Fruit fly (Drosophila melanogaster) whole organism, embryonic: ENCODE measurements around the gene Indy-2.

ENCODE experiments used
- Atf3 ChIP-seq: fragments of 200-800 bp; sonication (Bioruptor generic); optimal IDR thresholded peaks from 3 replicates; lab custom pipeline; 2016; ENCODE audit warnings: missing biosample characterization, missing genetic modification characterization
- B-H2 ChIP-seq: fragments of 200-800 bp; sonication (Bioruptor generic); optimal IDR thresholded peaks from 2 replicates; lab custom pipeline; 2018; ENCODE audit warnings: missing biosample characterization, mild to moderate bottlenecking, missing genetic modification characterization
- CG11093 ChIP-seq: fragments of 200-800 bp; sonication (Bioruptor generic); IDR thresholded peaks from 3 replicates; pipeline ENCODE4 v1.3.6; 2022; ENCODE audit warnings: missing biosample characterization, missing genetic modification characterization
- CG12299 ChIP-seq: fragments of 200-800 bp; sonication (Bioruptor generic); optimal IDR thresholded peaks from 2 replicates; lab custom pipeline; 2018; ENCODE audit warnings: missing biosample characterization, mild to moderate bottlenecking, missing genetic modification characterization
- CG12659 ChIP-seq: fragments of 200-800 bp; sonication (Bioruptor generic); optimal IDR thresholded peaks from 3 replicates; lab custom pipeline; 2017; ENCODE audit warnings: mild to moderate bottlenecking, missing biosample characterization, missing genetic modification reagents, missing genetic modification characterization
- CG13894 ChIP-seq: fragments of 200-800 bp; sonication (Bioruptor generic); optimal IDR thresholded peaks from 3 replicates; lab custom pipeline; 2018; ENCODE audit warnings: missing biosample characterization, mild to moderate bottlenecking, missing genetic modification characterization, moderate library complexity
- CG15479 ChIP-seq: fragments of 200-800 bp; sonication (Bioruptor generic); optimal IDR thresholded peaks from 3 replicates; lab custom pipeline; 2019; ENCODE audit warnings: missing biosample characterization, mild to moderate bottlenecking, missing genetic modification characterization, moderate library complexity
- CG15696 ChIP-seq: fragments of 200-800 bp; sonication (Bioruptor generic); optimal IDR thresholded peaks from 2 replicates; lab custom pipeline; 2019; ENCODE audit warnings: missing biosample characterization, mild to moderate bottlenecking, missing genetic modification characterization, moderate library complexity
- CG2678 ChIP-seq: fragments of 200-800 bp; sonication (Bioruptor generic); optimal IDR thresholded peaks from 3 replicates; lab custom pipeline; 2019; ENCODE audit warnings: missing biosample characterization, mild to moderate bottlenecking, missing genetic modification characterization, moderate library complexity
- CG31224 ChIP-seq: fragments of 200-800 bp; sonication (Bioruptor generic); IDR thresholded peaks from 2 replicates; pipeline ENCODE4 v1.3.6; 2022; ENCODE audit warnings: missing biosample characterization, missing genetic modification characterization
- CG3847 ChIP-seq: fragments of 200-800 bp; sonication (Bioruptor generic); IDR thresholded peaks from 2 replicates; pipeline ENCODE4 v1.3.6; 2022; ENCODE audit warnings: missing biosample characterization, missing genetic modification characterization
- CG7271 ChIP-seq: fragments of 200-800 bp; sonication (Bioruptor generic); optimal IDR thresholded peaks from 2 replicates; lab custom pipeline; 2018; ENCODE audit warnings: missing biosample characterization, mild to moderate bottlenecking, missing genetic modification characterization, moderate library complexity
- CG7928 ChIP-seq: fragments of 200-800 bp; sonication (Bioruptor generic); optimal IDR thresholded peaks from 2 replicates; lab custom pipeline; 2017; ENCODE audit warnings: missing biosample characterization, mild to moderate bottlenecking, missing genetic modification characterization
- CG8924 ChIP-seq: fragments of 200-800 bp; optimal IDR thresholded peaks from 3 replicates; lab custom pipeline; 2019; ENCODE audit warnings: missing biosample characterization, mild to moderate bottlenecking, missing genetic modification characterization, moderate library complexity
- CG8944 ChIP-seq: fragments of 200-800 bp; sonication (Bioruptor generic); optimal IDR thresholded peaks from 3 replicates; lab custom pipeline; 2016; ENCODE audit warnings: missing biosample characterization, missing genetic modification characterization
- CG9817 ChIP-seq: fragments of 200-800 bp; sonication (Bioruptor generic); optimal IDR thresholded peaks from 2 replicates; lab custom pipeline; 2018; ENCODE audit warnings: missing biosample characterization, mild to moderate bottlenecking, missing genetic modification characterization, moderate library complexity
- D ChIP-seq, 2 experiments: fragments of 200-800 bp in 1 of 2; fragments of >200 bp in 1 of 2; sonication (Bioruptor generic) in 1 of 2; optimal IDR thresholded peaks; 2 replicates in 1 of 2; 3 replicates in 1 of 2; lab custom pipeline; 2017; ENCODE audit warnings: mild to moderate bottlenecking in 1 of 2, missing biosample characterization in 1 of 2, missing genetic modification characterization in 1 of 2, missing genetic modification reagents in 1 of 2
- HLHmδ ChIP-seq: fragments of 200-800 bp; sonication (Bioruptor generic); optimal IDR thresholded peaks from 2 replicates; lab custom pipeline; 2018; ENCODE audit warnings: missing biosample characterization, mild to moderate bottlenecking, missing genetic modification characterization, moderate library complexity
- Kr ChIP-seq: fragments of 200-800 bp; sonication (Bioruptor generic); optimal IDR thresholded peaks from 2 replicates; lab custom pipeline; 2017; ENCODE audit warnings: missing biosample characterization, mild to moderate bottlenecking, missing genetic modification characterization
- Max ChIP-seq: fragments of 200-800 bp; sonication (Bioruptor generic); optimal IDR thresholded peaks from 2 replicates; lab custom pipeline; 2016; ENCODE audit warnings: missing biosample characterization, mild to moderate bottlenecking, missing genetic modification characterization
- Med ChIP-seq: fragments of 200-800 bp; sonication (Bioruptor generic); peaks from one replicate; lab custom pipeline; 2016; ENCODE audit warnings: missing biosample characterization, missing genetic modification characterization, mild to moderate bottlenecking, inconsistent platforms, moderate library complexity
- Mrtf ChIP-seq: fragments of 200-800 bp; sonication (Bioruptor generic); IDR thresholded peaks from 3 replicates; pipeline ENCODE4 v1.3.6; 2022; ENCODE audit warnings: missing biosample characterization, missing genetic modification characterization
- Vsx1 ChIP-seq: fragments of 200-800 bp; sonication (Bioruptor generic); optimal IDR thresholded peaks from 2 replicates; lab custom pipeline; 2017; ENCODE audit warnings: missing biosample characterization, mild to moderate bottlenecking, missing genetic modification characterization, missing genetic modification reagents
- ac ChIP-seq: fragments of 200-800 bp; sonication (Bioruptor generic); optimal IDR thresholded peaks from 3 replicates; lab custom pipeline; 2017; ENCODE audit warnings: missing biosample characterization, mild to moderate bottlenecking, missing genetic modification characterization
- corto ChIP-seq: fragments of 200-800 bp; sonication (Bioruptor generic); optimal IDR thresholded peaks from 2 replicates; lab custom pipeline; 2016; ENCODE audit warnings: missing biosample characterization, mild to moderate bottlenecking, missing genetic modification characterization, moderate library complexity
- cwo ChIP-seq: fragments of 200-800 bp; sonication (Bioruptor generic); optimal IDR thresholded peaks from 3 replicates; lab custom pipeline; 2017; ENCODE audit warnings: missing biosample characterization, missing genetic modification characterization, mild to moderate bottlenecking, moderate library complexity, missing genetic modification reagents
- fd102C ChIP-seq: fragments of 200-800 bp; sonication (Bioruptor generic); optimal IDR thresholded peaks from 2 replicates; lab custom pipeline; 2018; ENCODE audit warnings: missing biosample characterization, mild to moderate bottlenecking, missing genetic modification characterization, moderate library complexity
- gem ChIP-seq: fragments of 200-800 bp; sonication (Bioruptor generic); optimal IDR thresholded peaks from 2 replicates; lab custom pipeline; 2019; ENCODE audit warnings: missing biosample characterization, mild to moderate bottlenecking, missing genetic modification characterization, moderate library complexity
- gsb-n ChIP-seq: fragments of 200-800 bp; sonication (Bioruptor generic); optimal IDR thresholded peaks from 3 replicates; lab custom pipeline; 2018; ENCODE audit warnings: missing biosample characterization, mild to moderate bottlenecking, missing genetic modification characterization
- ham ChIP-seq: fragments of 200-800 bp; sonication (Bioruptor generic); IDR thresholded peaks from 2 replicates; pipeline ENCODE4 v1.3.6; 2022; ENCODE audit warnings: missing biosample characterization, missing genetic modification characterization
- kni ChIP-seq: fragments of 200-800 bp; sonication (Bioruptor generic); optimal IDR thresholded peaks from 3 replicates; lab custom pipeline; 2017; ENCODE audit warnings: mild to moderate bottlenecking, missing biosample characterization, missing genetic modification reagents, missing genetic modification characterization
- lab ChIP-seq: fragments of 200-800 bp; sonication (Bioruptor generic); optimal IDR thresholded peaks from 3 replicates; lab custom pipeline; 2017; ENCODE audit warnings: missing biosample characterization, missing genetic modification characterization, mild to moderate bottlenecking, moderate library complexity, missing genetic modification reagents
- lbe ChIP-seq: fragments of 200-800 bp; sonication (Bioruptor generic); optimal IDR thresholded peaks from 2 replicates; lab custom pipeline; 2016; ENCODE audit warnings: missing biosample characterization, mild to moderate bottlenecking, missing genetic modification characterization
- onecut ChIP-seq: fragments of 200-800 bp; sonication (Bioruptor generic); IDR thresholded peaks from 2 replicates; pipeline ENCODE4 v1.3.6; 2022; ENCODE audit warnings: missing biosample characterization, missing genetic modification characterization
- prd ChIP-seq, 3 experiments: fragments of >200 bp in 2 of 3; fragments of 200-800 bp in 1 of 3; sonication (Bioruptor generic) in 1 of 3; optimal IDR thresholded peaks in 2 of 3; IDR thresholded peaks in 1 of 3; 2 replicates in 2 of 3; 3 replicates in 1 of 3; pipeline versions ENCODE4 v1.3.6 to Lab custom; 2017 to 2022; ENCODE audit warnings: missing biosample characterization in 1 of 3, missing genetic modification characterization in 1 of 3
- pros ChIP-seq: fragments of 200-800 bp; sonication (Bioruptor generic); optimal IDR thresholded peaks from 3 replicates; lab custom pipeline; 2019; ENCODE audit warnings: missing biosample characterization, mild to moderate bottlenecking, missing genetic modification characterization, moderate library complexity
- run ChIP-seq: fragments of 200-800 bp; sonication (Bioruptor generic); optimal IDR thresholded peaks from 3 replicates; lab custom pipeline; 2018; ENCODE audit warnings: missing biosample characterization, mild to moderate bottlenecking, missing genetic modification characterization
- tll ChIP-seq, 2 experiments: fragments of 200-800 bp in 1 of 2; fragments of >200 bp in 1 of 2; sonication (Bioruptor generic) in 1 of 2; optimal IDR thresholded peaks; 2 replicates each; lab custom pipeline; 2017 to 2019; ENCODE audit warnings: missing biosample characterization in 2 of 2, missing genetic modification characterization in 2 of 2, mild to moderate bottlenecking in 1 of 2, moderate library complexity in 1 of 2
- twi ChIP-seq: fragments of 200-800 bp; optimal IDR thresholded peaks from 2 replicates; lab custom pipeline; 2019; ENCODE audit warnings: missing biosample characterization, mild to moderate bottlenecking, missing genetic modification characterization, moderate library complexity
- zen ChIP-seq: fragments of 200-800 bp; sonication (Bioruptor generic); optimal IDR thresholded peaks from 3 replicates; lab custom pipeline; 2018; ENCODE audit warnings: missing biosample characterization, mild to moderate bottlenecking, missing genetic modification characterization, moderate library complexity

Indy-2 gene

DNA sequence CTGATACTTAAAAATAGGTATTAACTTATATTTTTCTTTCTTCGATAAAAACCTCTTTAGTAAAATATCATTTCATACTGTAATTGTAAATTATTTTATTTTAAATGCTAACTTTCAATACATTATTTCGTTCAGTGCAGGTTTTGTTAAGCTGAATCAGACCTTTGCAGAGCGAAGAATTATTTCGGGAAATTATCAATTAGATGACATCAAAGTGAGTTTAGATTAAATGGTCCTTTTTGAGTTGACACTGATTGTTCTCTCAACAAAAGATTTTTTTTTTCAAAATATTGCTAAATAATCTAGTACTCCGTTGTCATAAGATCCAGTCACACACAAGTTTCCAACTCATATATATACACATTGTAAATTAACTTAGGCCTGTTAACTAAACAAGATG lies at the start of gene Indy-2, which contains the start of gene CG33934:
TSS of gene Indy-2 (plus strand) at position 301 of the 400 bp plus-strand sequence.
TSS of gene CG33934 (plus strand) at position 301 of the 400 bp plus-strand sequence.
- TF ChIP-seq B-H2 (GFP tag; lab: Kevin White, UChicago) (no peak), ham (GFP tag; lab: Robert Waterston, UW) (no peak), CG9817 (tag; lab: Kevin White, UChicago) (no peak), gsb-n (tag; lab: Kevin White, UChicago) (no peak), Mrtf (GFP tag; lab: Robert Waterston, UW) (no peak), corto (GFP tag; lab: Kevin White, UChicago) (no peak), gem (tag; lab: Kevin White, UChicago) (no peak), CG2678 (tag; lab: Kevin White, UChicago) (no peak), cwo (GFP tag; lab: Kevin White, UChicago) (no peak), CG8944 (GFP tag; lab: Kevin White, UChicago) (no peak), Max (no peak), Vsx1 (GFP tag; lab: Kevin White, UChicago) (no peak), lbe (GFP tag; lab: Kevin White, UChicago) (no peak), Atf3 (GFP tag; lab: Kevin White, UChicago) (no peak), lab (no peak), CG11093 (GFP tag; lab: Robert Waterston, UW) (no peak)

dm6 chr3R:19995408-19995807 lies 47.1 kb upstream of the Indy-2 start:
- TF ChIP-seq CG12299 (tag; lab: Kevin White, UChicago) (no peak), pros (GFP tag; lab: Kevin White, UChicago) (peak; percentile 71), onecut (GFP tag; lab: Robert Waterston, UW) (peak; percentile 84), kni (GFP tag; lab: Kevin White, UChicago) (peak; percentile 74), prd (optimal IDR thresholded peaks at IDR 0.05; lab: Kevin White, UChicago) (no peak), prd (GFP tag; IDR thresholded peaks at IDR 0.05; lab: Robert Waterston, UW) (peak; percentile 35; the same call in 2 of the 3 replicates), Kr (GFP tag; lab: Kevin White, UChicago) (peak; percentile 89), twi (tag; lab: Kevin White, UChicago) (peak; percentile 71), run (tag; lab: Kevin White, UChicago) (no peak), fd102C (peak; percentile 19), Med (GFP tag; lab: Kevin White, UChicago) (peak; percentile 1), CG3847 (no peak), CG31224 (no peak), tll (GFP tag; optimal IDR thresholded peaks at IDR 0.05; lab: Kevin White, UChicago) (peak in 1 of 2 experiments; percentile 87), zen (peak; percentile 59), CG7928 (GFP tag; lab: Kevin White, UChicago) (no peak), CG8924 (tag; lab: Kevin White, UChicago) (peak; percentile 13), CG12659 (no peak), CG15696 (peak; percentile 51), HLHmδ (GFP tag; lab: Kevin White, UChicago) (peak; percentile 22), CG15479 (GFP tag; lab: Kevin White, UChicago) (peak; percentile 77), CG13894 (tag; lab: Kevin White, UChicago) (peak; percentile 33), CG7271 (tag; lab: Kevin White, UChicago) (peak; percentile 50), ac (GFP tag; lab: Kevin White, UChicago) (peak; percentile 50), D (optimal IDR thresholded peaks at IDR 0.05; lab: Kevin White, UChicago) (peak; percentile 99), D (GFP tag; optimal IDR thresholded peaks at IDR 0.05; lab: Kevin White, UChicago) (peak; percentile 34)
